Worm (Caenorhabditis elegans) whole organism, late embryonic: ENCODE data around the gene prp-6.
"Not testable (repeated sequence)": the region's sequence is repeated elsewhere in the genome, so short reads cannot be mapped to it uniquely, and the experiment has no call there.

Experiments
- C38D4.7 ChIP-seq: fragments of 200-800 bp; sonication (Bioruptor generic); optimal IDR thresholded peaks from 2 replicates; lab custom pipeline; 2018; ENCODE audit warnings: mild to moderate bottlenecking, missing genetic modification characterization, moderate library complexity, missing compliant biosample characterization
- F13H6.1 ChIP-seq: sonication (generic microtip); optimal IDR thresholded peaks from 2 replicates; lab custom pipeline; 2016; ENCODE audit warnings: missing genetic modification characterization, missing compliant biosample characterization
- ahr-1 ChIP-seq: sonication (generic microtip); optimal IDR thresholded peaks from 2 replicates; lab custom pipeline; 2016; ENCODE audit warnings: missing genetic modification characterization, missing compliant biosample characterization
- ceh-14 ChIP-seq: sonication (generic microtip); optimal IDR thresholded peaks from 2 replicates; lab custom pipeline; 2016; ENCODE audit warnings: missing genotype, missing genetic modification characterization, missing compliant biosample characterization
- ceh-18 ChIP-seq: sonication (generic microtip); optimal IDR thresholded peaks from 2 replicates; lab custom pipeline; 2016; ENCODE audit warnings: missing genetic modification characterization, missing compliant biosample characterization
- ceh-24 ChIP-seq: sonication (generic microtip); optimal IDR thresholded peaks from 2 replicates; lab custom pipeline; 2016; ENCODE audit warnings: mild to moderate bottlenecking, missing genetic modification characterization, missing compliant biosample characterization
- ceh-30 ChIP-seq: fragments of 150-350 bp; optimal IDR thresholded peaks from 2 replicates; lab custom pipeline; 2014; ENCODE audit warnings: missing biosample characterization, missing genetic modification characterization
- ceh-34 ChIP-seq: sonication (generic microtip); optimal IDR thresholded peaks from 2 replicates; lab custom pipeline; 2016; ENCODE audit warnings: mild to moderate bottlenecking, missing genetic modification characterization, missing compliant biosample characterization
- ceh-6 ChIP-seq: fragments of 200-800 bp; sonication (Bioruptor generic); optimal IDR thresholded peaks from 2 replicates; lab custom pipeline; 2018; ENCODE audit warnings: mild to moderate bottlenecking, missing genetic modification characterization, missing compliant biosample characterization
- dmd-4 ChIP-seq: sonication (generic microtip); optimal IDR thresholded peaks from 2 replicates; lab custom pipeline; 2016; ENCODE audit warnings: borderline replicate concordance, missing genetic modification characterization, missing compliant biosample characterization
- elt-4 ChIP-seq: sonication (generic microtip); optimal IDR thresholded peaks from 2 replicates; lab custom pipeline; 2016; ENCODE audit warnings: missing genetic modification characterization, missing compliant biosample characterization
- ets-4 ChIP-seq: sonication (generic microtip); optimal IDR thresholded peaks from 2 replicates; lab custom pipeline; 2016; ENCODE audit warnings: missing genetic modification characterization, missing compliant biosample characterization
- eyg-1 ChIP-seq: sonication (generic microtip); optimal IDR thresholded peaks from 2 replicates; lab custom pipeline; 2016; ENCODE audit warnings: missing genotype, missing genetic modification characterization, missing compliant biosample characterization
- fkh-10 ChIP-seq: fragments of 150-350 bp; optimal IDR thresholded peaks from 2 replicates; lab custom pipeline; 2014; ENCODE audit warnings: missing biosample characterization, missing genetic modification reagents, missing genetic modification characterization
- fkh-6 ChIP-seq: sonication (generic microtip); optimal IDR thresholded peaks from 2 replicates; lab custom pipeline; 2016; ENCODE audit warnings: missing genetic modification characterization, missing compliant biosample characterization
- hlh-30 ChIP-seq: sonication (generic microtip); optimal IDR thresholded peaks from 2 replicates; lab custom pipeline; 2017; ENCODE audit warnings: antibody characterized with exemption, missing genetic modification characterization, missing compliant biosample characterization; ENCODE audit not compliant: insufficient read depth
- hlh-6 ChIP-seq: sonication (generic microtip); optimal IDR thresholded peaks from 2 replicates; lab custom pipeline; 2016; ENCODE audit warnings: missing genotype, missing genetic modification characterization, missing compliant biosample characterization
- hlh-8 ChIP-seq: sonication (generic microtip); optimal IDR thresholded peaks from 2 replicates; lab custom pipeline; 2016; ENCODE audit warnings: missing genotype, missing genetic modification characterization, missing compliant biosample characterization
- lin-11 ChIP-seq: fragments of 200-800 bp; sonication (Bioruptor generic); optimal IDR thresholded peaks from 2 replicates; lab custom pipeline; 2018; ENCODE audit warnings: mild to moderate bottlenecking, missing genetic modification characterization, missing compliant biosample characterization
- mec-3 ChIP-seq: sonication (generic microtip); optimal IDR thresholded peaks from 2 replicates; lab custom pipeline; 2016; ENCODE audit warnings: borderline replicate concordance, missing genetic modification characterization, missing compliant biosample characterization
- nhr-11 ChIP-seq: fragments of 150-350 bp; optimal IDR thresholded peaks from 2 replicates; lab custom pipeline; 2014; ENCODE audit warnings: missing biosample characterization, missing genetic modification characterization
- npax-4 ChIP-seq: sonication (generic microtip); optimal IDR thresholded peaks from 2 replicates; lab custom pipeline; 2016; ENCODE audit warnings: missing genetic modification characterization, missing compliant biosample characterization
- pat-9 ChIP-seq: fragments of 200-800 bp; sonication (Bioruptor generic); optimal IDR thresholded peaks from 2 replicates; lab custom pipeline; 2018; ENCODE audit warnings: mild to moderate bottlenecking, missing genetic modification characterization, moderate library complexity, missing compliant biosample characterization
- pha-4 ChIP-seq: fragments of 150-350 bp; optimal IDR thresholded peaks from 2 replicates; lab custom pipeline; 2018; ENCODE audit warnings: missing biosample characterization, missing genetic modification reagents, missing genetic modification characterization
- pros-1 ChIP-seq: fragments of 150-350 bp; optimal IDR thresholded peaks from 2 replicates; lab custom pipeline; 2014; ENCODE audit warnings: missing biosample characterization, missing genetic modification reagents, missing genetic modification characterization
- ref-2 ChIP-seq: sonication (generic microtip); optimal IDR thresholded peaks from 2 replicates; lab custom pipeline; 2016; ENCODE audit warnings: missing genetic modification characterization, missing compliant biosample characterization
- rnt-1 ChIP-seq: sonication (generic microtip); optimal IDR thresholded peaks from 2 replicates; lab custom pipeline; 2016; ENCODE audit warnings: missing genetic modification characterization, missing compliant biosample characterization
- sdc-2 ChIP-seq: sonication (generic microtip); optimal IDR thresholded peaks from 2 replicates; lab custom pipeline; 2016; ENCODE audit warnings: missing genotype, missing genetic modification characterization, missing compliant biosample characterization
- sox-2 ChIP-seq: fragments of 200-800 bp; sonication (Bioruptor generic); IDR thresholded peaks from 2 replicates; pipeline ENCODE4 v1.3.6; 2022; ENCODE audit warnings: missing genetic modification reagents, missing genetic modification characterization, missing compliant biosample characterization
- sox-4 ChIP-seq: sonication (generic microtip); optimal IDR thresholded peaks from 2 replicates; lab custom pipeline; 2017; ENCODE audit warnings: mild to moderate bottlenecking, missing genetic modification characterization, inconsistent platforms, missing compliant biosample characterization
- tbx-2 ChIP-seq: sonication (generic microtip); optimal IDR thresholded peaks from 2 replicates; lab custom pipeline; 2016; ENCODE audit warnings: missing genetic modification characterization, missing compliant biosample characterization
- ttx-3 ChIP-seq: sonication (generic microtip); optimal IDR thresholded peaks from 2 replicates; lab custom pipeline; 2016; ENCODE audit warnings: missing genetic modification reagents, missing genetic modification characterization, missing compliant biosample characterization
- unc-55 ChIP-seq: sonication (generic microtip); optimal IDR thresholded peaks from 2 replicates; lab custom pipeline; 2017; ENCODE audit warnings: missing biosample characterization, missing genetic modification reagents, missing genetic modification characterization
- zip-5 ChIP-seq: sonication (generic microtip); optimal IDR thresholded peaks from 2 replicates; lab custom pipeline; 2016; ENCODE audit warnings: missing genetic modification characterization, missing compliant biosample characterization
- ztf-16 ChIP-seq: sonication (generic microtip); optimal IDR thresholded peaks from 2 replicates; lab custom pipeline; 2017; ENCODE audit warnings: missing genetic modification characterization, missing compliant biosample characterization

prp-6 gene

ce11 chrV:18017226-18017625 lies 5.1 kb upstream of the prp-6 start, which contains the start of gene srh-134:
Gene srh-134 (minus strand): TSS chrV:18017326.
- no peak for TF ChIP-seq fkh-6 (tag; lab: Kevin White, UChicago)
- no peak for TF ChIP-seq ceh-34 (tag; lab: Kevin White, UChicago)
- no peak for TF ChIP-seq sox-2
- TF ChIP-seq pros-1 (tag; lab: Kevin White, UChicago), result no peak
- no peak for TF ChIP-seq fkh-10 (GFP tag; lab: Kevin White, UChicago)
- TF ChIP-seq ceh-18 (tag; lab: Kevin White, UChicago), result no peak
- no peak for TF ChIP-seq ahr-1 (tag; lab: Kevin White, UChicago)
- no peak for TF ChIP-seq pha-4 (tag; lab: Kevin White, UChicago)
- TF ChIP-seq sox-4, result no peak
- no peak for TF ChIP-seq rnt-1
- TF ChIP-seq zip-5 (tag; lab: Kevin White, UChicago), result no peak
- no peak for TF ChIP-seq C38D4.7
- no peak for TF ChIP-seq pat-9 (tag; lab: Kevin White, UChicago)
- TF ChIP-seq tbx-2 (tag; lab: Kevin White, UChicago), result no peak
- no peak for TF ChIP-seq F13H6.1 (tag; lab: Kevin White, UChicago)
- TF ChIP-seq sdc-2 (tag; lab: Kevin White, UChicago), result no peak
- TF ChIP-seq, all 69 proteins: peak for 0

- TF ChIP-seq ceh-18 (tag; lab: Kevin White, UChicago) (no peak), ets-4 (tag; lab: Kevin White, UChicago) (no peak), pros-1 (tag; lab: Kevin White, UChicago) (no peak), unc-55 (GFP tag; lab: Kevin White, UChicago) (no peak), elt-4 (tag; lab: Kevin White, UChicago) (no peak), lin-11 (tag; lab: Kevin White, UChicago) (no peak), ref-2 (no peak), ceh-30 (tag; lab: Kevin White, UChicago) (no peak), npax-4 (no peak), pat-9 (tag; lab: Kevin White, UChicago) (no peak)
Observed at ce11 chrV:18021464-18021863, 815 bp upstream of the prp-6 start.

- TF ChIP-seq dmd-4 (no peak), eyg-1 (tag; lab: Kevin White, UChicago) (no peak), npax-4 (no peak), F13H6.1 (tag; lab: Kevin White, UChicago) (no peak), ceh-14 (tag; lab: Kevin White, UChicago) (no peak), hlh-6 (tag; lab: Kevin White, UChicago) (no peak), nhr-11 (tag; lab: Kevin White, UChicago) (no peak), ceh-30 (tag; lab: Kevin White, UChicago) (no peak), ttx-3 (tag; lab: Kevin White, UChicago) (no peak), ztf-16 (tag; lab: Kevin White, UChicago) (no peak), mec-3 (tag; lab: Kevin White, UChicago) (no peak), ahr-1 (tag; lab: Kevin White, UChicago) (no peak), ceh-24 (tag; lab: Kevin White, UChicago) (no peak), hlh-30 (no peak), ceh-6 (GFP tag; lab: Kevin White, UChicago) (no peak)
Observed at ce11 chrV:18043271-18043670, 21.0 kb downstream of the prp-6 start, which contains the start of gene ebp-1. Gene ebp-1 (plus strand): TSS chrV:18043571.

ce11 chrV:18055297-18056019 lies 33.2 kb downstream of the prp-6 start, which contains the start of the genes Y59A8B.25 and ebp-3:
Gene Y59A8B.25 (minus strand): TSS chrV:18055397.
Gene ebp-3 (plus strand): TSS chrV:18055969.
- TF ChIP-seq ttx-3 (tag; lab: Kevin White, UChicago); hlh-6 (tag; lab: Kevin White, UChicago); hlh-8: not testable (repeated sequence)
